Fruit fly (Drosophila melanogaster): ENCODE data around the gene sloth2.

Gene sloth2

DNA sequence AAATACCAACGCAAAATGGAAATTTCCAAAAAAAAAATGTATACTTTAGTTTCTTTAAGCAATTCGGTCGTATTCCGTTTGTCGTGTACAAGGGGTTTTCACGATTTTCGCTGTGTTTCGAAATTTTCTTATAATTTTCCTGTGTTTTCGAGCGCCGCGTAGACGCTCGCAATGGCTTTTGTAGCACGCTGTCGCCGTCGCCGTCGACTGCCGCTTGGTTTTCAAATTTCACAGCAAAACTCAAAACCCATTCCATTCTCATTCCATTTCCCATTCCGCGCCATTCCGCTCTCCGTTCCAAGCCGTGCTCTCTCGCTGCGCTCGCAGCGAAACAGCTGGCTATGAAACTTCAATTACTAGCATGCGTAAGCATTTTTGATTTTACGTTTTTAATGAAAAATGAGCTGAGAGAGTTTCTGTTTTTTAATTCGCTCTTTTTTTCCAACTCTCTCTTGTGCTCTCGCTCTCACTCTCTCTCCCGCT is 29.6 kb upstream of the sloth2 start (continued):
- TF ChIP-seq bab2 (GFP tag; optimal IDR thresholded peaks at IDR 0.05) (no peak), hkb (optimal IDR thresholded peaks at IDR 0.05) (no peak), hkb (GFP tag; IDR thresholded peaks at IDR 0.05) (0 out of 2 replicates have a peak, but pooled peaks have one; percentile 24), CG7928 (GFP tag; optimal IDR thresholded peaks at IDR 0.05) (no peak), Pdp1 (GFP tag; optimal IDR thresholded peaks at IDR 0.05) (no peak), Dip2 (GFP tag; IDR thresholded peaks at IDR 0.05) (no peak), eyg (GFP tag; optimal IDR thresholded peaks at IDR 0.05) (no peak), ken (GFP tag; IDR thresholded peaks at IDR 0.05) (peak; percentile 43; the same call in 1 of the 3 replicates), Side (GFP tag; optimal IDR thresholded peaks at IDR 0.05) (no peak), inv (GFP tag; IDR thresholded peaks at IDR 0.05; ENCODE audit: partially characterized antibody) (no peak), GATAe (GFP tag; conservative IDR thresholded peaks at IDR 0.05) (no peak), slou (GFP tag; optimal IDR thresholded peaks at IDR 0.05) (no peak), bigmax (GFP tag; optimal IDR thresholded peaks at IDR 0.05) (no peak), CG14710 (tag; optimal IDR thresholded peaks at IDR 0.05) (no peak), slbo (GFP tag; IDR thresholded peaks at IDR 0.05) (peak; percentile 52; the same call in 1 of the 2 replicates), Fer2 (tag; optimal IDR thresholded peaks at IDR 0.05) (no peak), Elba2 (GFP tag; optimal IDR thresholded peaks at IDR 0.05) (no peak), Chrac-16 (GFP tag; optimal IDR thresholded peaks at IDR 0.05) (no peak), Deaf1 (tag; optimal IDR thresholded peaks at IDR 0.05) (no peak), MTF-1 (GFP tag; optimal IDR thresholded peaks at IDR 0.05; ENCODE audit: borderline replicate concordance) (no peak), peb (GFP tag; IDR thresholded peaks at IDR 0.05) (no peak), vvl (GFP tag; IDR thresholded peaks at IDR 0.05) (peak; percentile 46), Dek (tag; optimal IDR thresholded peaks at IDR 0.05) (no peak), CG9437 (GFP tag; optimal IDR thresholded peaks at IDR 0.05) (no peak), CG6791 (GFP tag; IDR thresholded peaks at IDR 0.05; ENCODE audit: partially characterized antibody) (0 out of 3 replicates have a peak, but pooled peaks have one; percentile 33), Blimp-1 (GFP tag; optimal IDR thresholded peaks at IDR 0.05) (no peak), CG17385 (GFP tag; optimal IDR thresholded peaks at IDR 0.05) (no peak), org-1 (GFP tag; optimal IDR thresholded peaks at IDR 0.05) (no peak), C15 (GFP tag; IDR thresholded peaks at IDR 0.05) (no peak), ro (GFP tag; IDR thresholded peaks at IDR 0.05) (no peak), Lhr (GFP tag; optimal IDR thresholded peaks at IDR 0.05) (no peak), z (GFP tag; IDR thresholded peaks at IDR 0.05) (peak; percentile 41; the same call in 1 of the 3 replicates), repo (GFP tag; optimal IDR thresholded peaks at IDR 0.05) (no peak), CG2875 (GFP tag; optimal IDR thresholded peaks at IDR 0.05) (no peak), chinmo (GFP tag; IDR thresholded peaks at IDR 0.05; ENCODE audit: partially characterized antibody) (0 out of 4 replicates have a peak, but pooled peaks have one; percentile 57), CG8924 (tag; optimal IDR thresholded peaks at IDR 0.05) (no peak), grau (tag; optimal IDR thresholded peaks at IDR 0.05) (no peak), dimm (GFP tag; IDR thresholded peaks at IDR 0.05) (no peak), CG16813 (GFP tag; IDR thresholded peaks at IDR 0.05; ENCODE audit: partially characterized antibody) (no peak), CG8290 (GFP tag; optimal IDR thresholded peaks at IDR 0.05) (no peak), CG8290 (tag; optimal IDR thresholded peaks at IDR 0.05) (peak; percentile 24 to 29), Rfx (GFP tag; IDR thresholded peaks at IDR 0.05) (0 out of 2 replicates have a peak, but pooled peaks have one; percentile 5), CG3847 (GFP tag; IDR thresholded peaks at IDR 0.05) (no peak), CTCF (GFP tag; optimal IDR thresholded peaks at IDR 0.05) (no peak), MESR4 (GFP tag; optimal IDR thresholded peaks at IDR 0.05) (no peak), dmrt11E (tag; optimal IDR thresholded peaks at IDR 0.05) (no peak), CG34376 (GFP tag; optimal IDR thresholded peaks at IDR 0.05) (peak; percentile 2), CG15601 (tag; optimal IDR thresholded peaks at IDR 0.05) (no peak), Dref (GFP tag; IDR thresholded peaks at IDR 0.05) (no peak), pros (GFP tag; optimal IDR thresholded peaks at IDR 0.05) (peak; percentile 9), Sry-β (GFP tag; optimal IDR thresholded peaks at IDR 0.05) (no peak), CG17186 (GFP tag; optimal IDR thresholded peaks at IDR 0.05) (no peak)
